Worm (Caenorhabditis elegans): Measurements from ENCODE around the gene T26C12.1.

- TF ChIP-seq tlf-1 (GFP tag; optimal IDR thresholded peaks at IDR 0.05) (no peak), hmg-1.2 (GFP tag; IDR thresholded peaks at IDR 0.05) (no peak), hmg-20 (GFP tag; IDR thresholded peaks at IDR 0.05) (no peak), Y95B8A.8 (GFP tag; IDR thresholded peaks at IDR 0.05) (no peak), sea-2 (GFP tag; IDR thresholded peaks at IDR 0.05) (no peak), F10E7.11 (tag; optimal IDR thresholded peaks at IDR 0.05) (no peak), aptf-2 (GFP tag; conservative IDR thresholded peaks at IDR 0.05) (no peak)
Measured at ce11 chrIV:3260216-3260615, 1.5 kb downstream of the T26C12.1 start.
